Fruit fly (Drosophila melanogaster): ENCODE data around the gene CG15880.

dm6 chr2L:821986-822711 is 4.4 kb upstream of the CG15880 start:
- TF ChIP-seq psq (optimal IDR thresholded peaks at IDR 0.05) (no peak), pan (optimal IDR thresholded peaks at IDR 0.05) (no peak)

Data from whole organism.